Worm (Caenorhabditis elegans): Measurements from ENCODE around the gene C49C3.9.

- TF ChIP-seq ztf-25 (GFP tag; IDR thresholded peaks at IDR 0.05), result no peak
- TF ChIP-seq hsf-1 (GFP tag; IDR thresholded peaks at IDR 0.05), result no peak
- no peak for TF ChIP-seq dpff-1 (tag; optimal IDR thresholded peaks at IDR 0.05)
- TF ChIP-seq snpc-4 (GFP tag; optimal IDR thresholded peaks at IDR 0.05), result no peak
- no peak for TF ChIP-seq snpc-4 (tag; optimal IDR thresholded peaks at IDR 0.05)
- no peak for TF ChIP-seq repo-1 (tag; optimal IDR thresholded peaks at IDR 0.05)
- TF ChIP-seq fkh-3 (tag; optimal IDR thresholded peaks at IDR 0.05), result no peak
- TF ChIP-seq dox-1 (GFP tag; IDR thresholded peaks at IDR 0.05), result no peak
- TF ChIP-seq ztf-22 (GFP tag; optimal IDR thresholded peaks at IDR 0.05), result no peak
- TF ChIP-seq K12H6.12 (tag; optimal IDR thresholded peaks at IDR 0.05), result no peak
- no peak for TF ChIP-seq snpc-1.1 (tag; optimal IDR thresholded peaks at IDR 0.05; ENCODE audit: insufficient read depth)
- no peak for TF ChIP-seq tbx-9 (tag; optimal IDR thresholded peaks at IDR 0.05; ENCODE audit: borderline replicate concordance)
- TF ChIP-seq attf-5 (GFP tag; optimal IDR thresholded peaks at IDR 0.05), result no peak
- TF ChIP-seq F22D6.2 (tag; optimal IDR thresholded peaks at IDR 0.05), result no peak
Observed at ce11 chrIV:17387442-17387967, 45.4 kb upstream of the C49C3.9 start, which contains the start of gene T02D1.8.
